Worm (Caenorhabditis elegans) whole organism, young adult: ENCODE measurements around the gene lbp-9.
A peak's percentile ranks its signal among the peaks of the same experiment; 100 is the strongest.

Experiments
- B0019.2 ChIP-seq: fragments of 200-800 bp; sonication (Bioruptor generic); conservative IDR thresholded peaks from 2 replicates; pipeline ENCODE4 v1.3.6; 2022; ENCODE audit warnings: missing genetic modification reagents, missing genetic modification characterization, missing compliant biosample characterization
- B0261.1 ChIP-seq: sonication (generic microtip); optimal IDR thresholded peaks from 2 replicates; lab custom pipeline; 2016; ENCODE audit warnings: mild to moderate bottlenecking, missing genetic modification characterization, moderate library complexity, missing compliant biosample characterization
- C17E4.6 ChIP-seq: fragments of 200-800 bp; sonication (Bioruptor generic); IDR thresholded peaks from 2 replicates; pipeline ENCODE4 v1.3.6; 2022; ENCODE audit warnings: missing genetic modification reagents, missing genetic modification characterization, missing compliant biosample characterization
- D2030.7 ChIP-seq: fragments of 200-800 bp; sonication (Bioruptor generic); IDR thresholded peaks from 2 replicates; pipeline ENCODE4 v1.3.6; 2022; ENCODE audit warnings: missing genetic modification reagents, missing genetic modification characterization, missing compliant biosample characterization
- F10E7.11 ChIP-seq: sonication (generic microtip); optimal IDR thresholded peaks from 2 replicates; lab custom pipeline; 2017; ENCODE audit warnings: mild to moderate bottlenecking, missing genetic modification characterization, moderate library complexity, missing compliant biosample characterization
- F22D6.2 ChIP-seq: sonication (generic microtip); optimal IDR thresholded peaks from 2 replicates; lab custom pipeline; 2016; ENCODE audit warnings: mild to moderate bottlenecking, missing genetic modification characterization, missing compliant biosample characterization
- F37B4.10 ChIP-seq: fragments of 200-800 bp; sonication (Bioruptor generic); IDR thresholded peaks from 2 replicates; pipeline ENCODE4 v1.3.6; 2022; ENCODE audit warnings: missing genetic modification characterization, missing compliant biosample characterization
- F49E8.2 ChIP-seq: sonication (generic microtip); optimal IDR thresholded peaks from 3 replicates; lab custom pipeline; 2017; ENCODE audit warnings: missing genetic modification characterization, mild to moderate bottlenecking, missing compliant biosample characterization, antibody characterized with exemption, moderate library complexity; ENCODE audit not compliant: insufficient read depth
- F57C9.4 ChIP-seq: sonication (generic microtip); optimal IDR thresholded peaks from 2 replicates; lab custom pipeline; 2017; ENCODE audit warnings: mild to moderate bottlenecking, missing genetic modification characterization, missing compliant biosample characterization
- T07F8.4 ChIP-seq: sonication (generic microtip); optimal IDR thresholded peaks from 2 replicates; lab custom pipeline; 2016; ENCODE audit warnings: mild to moderate bottlenecking, missing genetic modification characterization, moderate library complexity, missing compliant biosample characterization
- T26A5.8 ChIP-seq: sonication (generic microtip); optimal IDR thresholded peaks from 2 replicates; lab custom pipeline; 2016; ENCODE audit warnings: missing genetic modification characterization, missing compliant biosample characterization
- Y53G8AR.9 ChIP-seq: fragments of 200-800 bp; sonication (Bioruptor generic); conservative IDR thresholded peaks from 2 replicates; pipeline ENCODE4 v1.3.6; 2022; ENCODE audit warnings: missing genetic modification reagents, missing genetic modification characterization, missing compliant biosample characterization
- Y67H2A.10 ChIP-seq: fragments of 200-800 bp; sonication (Bioruptor generic); conservative IDR thresholded peaks from 2 replicates; pipeline ENCODE4 v1.3.6; 2022; ENCODE audit warnings: missing genetic modification reagents, missing genetic modification characterization, missing compliant biosample characterization
- aptf-3 ChIP-seq: fragments of 200-800 bp; sonication (Bioruptor generic); IDR thresholded peaks from 2 replicates; pipeline ENCODE4 v1.3.6; 2022; ENCODE audit warnings: missing genetic modification characterization, missing compliant biosample characterization
- attf-5 ChIP-seq: fragments of 200-800 bp; sonication (Bioruptor generic); optimal IDR thresholded peaks from 2 replicates; lab custom pipeline; 2018; ENCODE audit warnings: mild to moderate bottlenecking, missing genetic modification characterization, missing compliant biosample characterization
- bed-1 ChIP-seq: fragments of 200-800 bp; sonication (Bioruptor generic); IDR thresholded peaks from 2 replicates; pipeline ENCODE4 v1.3.6; 2022; ENCODE audit warnings: missing genetic modification reagents, missing genetic modification characterization, missing compliant biosample characterization
- ceh-91 ChIP-seq: fragments of 200-800 bp; sonication (Bioruptor generic); IDR thresholded peaks from 2 replicates; pipeline ENCODE4 v1.3.6; 2022; ENCODE audit warnings: missing genetic modification reagents, missing genetic modification characterization, missing compliant biosample characterization
- dox-1 ChIP-seq: fragments of 200-800 bp; sonication (Bioruptor generic); IDR thresholded peaks from 2 replicates; pipeline ENCODE4 v1.3.6; 2022; ENCODE audit warnings: missing genetic modification reagents, missing genetic modification characterization, missing compliant biosample characterization
- dpff-1 ChIP-seq: sonication (generic microtip); optimal IDR thresholded peaks from 2 replicates; lab custom pipeline; 2017; ENCODE audit warnings: mild to moderate bottlenecking, missing genetic modification characterization, missing compliant biosample characterization
- efl-1 ChIP-seq: fragments of 150-350 bp; optimal IDR thresholded peaks from 2 replicates; lab custom pipeline; 2014; ENCODE audit warnings: missing biosample characterization, missing genetic modification reagents, missing genetic modification characterization
- egrh-3 ChIP-seq: fragments of 200-800 bp; sonication (Bioruptor generic); IDR thresholded peaks from 2 replicates; pipeline ENCODE4 v1.3.6; 2022; ENCODE audit warnings: missing genetic modification reagents, missing genetic modification characterization, missing compliant biosample characterization
- gei-17 ChIP-seq: fragments of 200-800 bp; sonication (Bioruptor generic); optimal IDR thresholded peaks from 2 replicates; lab custom pipeline; 2018; ENCODE audit warnings: mild to moderate bottlenecking, missing genetic modification characterization, missing compliant biosample characterization
- hlh-12 ChIP-seq: sonication (generic microtip); optimal IDR thresholded peaks from 2 replicates; lab custom pipeline; 2016; ENCODE audit warnings: missing genetic modification characterization, missing compliant biosample characterization
- hlh-26 ChIP-seq: fragments of 200-800 bp; sonication (Bioruptor generic); conservative IDR thresholded peaks from 2 replicates; pipeline ENCODE4 v1.3.6; 2022; ENCODE audit warnings: missing genetic modification reagents, missing genetic modification characterization, missing compliant biosample characterization
- hmg-1.2 ChIP-seq: fragments of 200-800 bp; sonication (Bioruptor generic); IDR thresholded peaks from 2 replicates; pipeline ENCODE4 v1.3.6; 2022; ENCODE audit warnings: missing genetic modification reagents, missing genetic modification characterization, missing compliant biosample characterization
- hmg-20 ChIP-seq: fragments of 200-800 bp; sonication (Bioruptor generic); IDR thresholded peaks from 2 replicates; pipeline ENCODE4 v1.3.6; 2022; ENCODE audit warnings: missing genetic modification reagents, missing genetic modification characterization, missing compliant biosample characterization
- hsf-1 ChIP-seq: fragments of 200-800 bp; sonication (Bioruptor generic); IDR thresholded peaks from 2 replicates; pipeline ENCODE4 v1.3.6; 2022; ENCODE audit warnings: missing genetic modification reagents, missing genetic modification characterization, missing compliant biosample characterization
- let-607 ChIP-seq, 2 experiments: fragments of 200-800 bp in 1 of 2; sonication (Bioruptor generic) in 1 of 2; sonication (generic microtip) in 1 of 2; optimal IDR thresholded peaks; 2 replicates each; lab custom pipeline; 2016 to 2018; ENCODE audit warnings: mild to moderate bottlenecking in 2 of 2, missing compliant biosample characterization in 2 of 2, missing genetic modification characterization in 2 of 2, moderate library complexity in 2 of 2, missing genotype in 1 of 2
- lin-35 ChIP-seq, 3 experiments: fragments of 150-350 bp in 2 of 3; sonication (generic microtip) in 1 of 3; optimal IDR thresholded peaks; 2 replicates each; lab custom pipeline; 2014 to 2018; ENCODE audit warnings: missing biosample characterization in 3 of 3, missing genetic modification characterization in 3 of 3, missing genetic modification reagents in 3 of 3
- madf-10 ChIP-seq: sonication (generic microtip); optimal IDR thresholded peaks from 2 replicates; lab custom pipeline; 2016; ENCODE audit warnings: mild to moderate bottlenecking, missing genetic modification characterization, missing compliant biosample characterization
- madf-8 ChIP-seq: fragments of 200-800 bp; sonication (Bioruptor generic); conservative IDR thresholded peaks from 2 replicates; pipeline ENCODE4 v1.3.6; 2022; ENCODE audit warnings: missing genetic modification reagents, missing genetic modification characterization, missing compliant biosample characterization
- nfya-1 ChIP-seq: sonication (generic microtip); optimal IDR thresholded peaks from 2 replicates; lab custom pipeline; 2017; ENCODE audit warnings: antibody characterized with exemption, missing compliant biosample characterization, missing genetic modification characterization, borderline replicate concordance; ENCODE audit not compliant: insufficient read depth
- nhr-179 ChIP-seq: sonication (generic microtip); optimal IDR thresholded peaks from 2 replicates; lab custom pipeline; 2016; ENCODE audit warnings: mild to moderate bottlenecking, missing genetic modification characterization, missing compliant biosample characterization
- pbrm-1 ChIP-seq: fragments of 200-800 bp; sonication (Bioruptor generic); IDR thresholded peaks from 2 replicates; pipeline ENCODE4 v1.3.6; 2022; ENCODE audit warnings: missing genetic modification reagents, missing genetic modification characterization, missing compliant biosample characterization
- pha-4 ChIP-seq: fragments of 150-350 bp; sonication (generic microtip); optimal IDR thresholded peaks from 2 replicates; lab custom pipeline; 2014; ENCODE audit warnings: missing biosample characterization, missing genetic modification reagents, missing genetic modification characterization
- rcor-1 ChIP-seq: fragments of 200-800 bp; sonication (Bioruptor generic); IDR thresholded peaks from 2 replicates; pipeline ENCODE4 v1.3.6; 2022; ENCODE audit warnings: missing genetic modification reagents, missing genetic modification characterization, missing compliant biosample characterization
- repo-1 ChIP-seq: sonication (generic microtip); optimal IDR thresholded peaks from 2 replicates; lab custom pipeline; 2017; ENCODE audit warnings: mild to moderate bottlenecking, missing genetic modification characterization, missing compliant biosample characterization
- rpc-1 ChIP-seq, 2 experiments: fragments of 150-350 bp in 1 of 2; sonication (generic microtip) in 1 of 2; optimal IDR thresholded peaks; 2 replicates each; lab custom pipeline; 2014 to 2018; ENCODE audit warnings: missing biosample characterization in 1 of 2, missing genetic modification characterization in 1 of 2, missing genetic modification reagents in 1 of 2, missing genotype in 1 of 2
- sdz-38 ChIP-seq: sonication (generic microtip); optimal IDR thresholded peaks from 2 replicates; lab custom pipeline; 2016; ENCODE audit warnings: missing genotype, missing genetic modification characterization, missing compliant biosample characterization
- snpc-1.1 ChIP-seq: sonication (generic microtip); optimal IDR thresholded peaks from 2 replicates; lab custom pipeline; 2017; ENCODE audit warnings: missing genetic modification characterization, mild to moderate bottlenecking, missing compliant biosample characterization, antibody characterized with exemption, moderate library complexity, missing genotype, missing genetic modification reagents; ENCODE audit not compliant: insufficient read depth
- snpc-3.4 ChIP-seq: sonication (generic microtip); optimal IDR thresholded peaks from 2 replicates; lab custom pipeline; 2017; ENCODE audit warnings: missing genetic modification characterization, mild to moderate bottlenecking, missing compliant biosample characterization, antibody characterized with exemption, moderate library complexity, missing genotype, missing genetic modification reagents
- snpc-4 ChIP-seq, 5 experiments: fragments of 150-350 bp in 1 of 5; sonication (generic microtip) in 4 of 5; optimal IDR thresholded peaks; 2 replicates each; lab custom pipeline; 2014 to 2018; ENCODE audit warnings: missing genetic modification characterization in 5 of 5, missing biosample characterization in 3 of 5, antibody characterized with exemption in 2 of 5, mild to moderate bottlenecking in 2 of 5, missing compliant biosample characterization in 2 of 5, missing genotype in 2 of 5, moderate library complexity in 2 of 5, missing genetic modification reagents in 1 of 5
- tbx-9 ChIP-seq: sonication (generic microtip); optimal IDR thresholded peaks from 2 replicates; lab custom pipeline; 2016; ENCODE audit warnings: borderline replicate concordance, missing genetic modification characterization, inconsistent platforms, missing compliant biosample characterization
- unc-62 ChIP-seq: fragments of 150-350 bp; optimal IDR thresholded peaks from 2 replicates; lab custom pipeline; 2014; ENCODE audit warnings: missing biosample characterization, missing genetic modification reagents, missing genetic modification characterization
- xnd-1 ChIP-seq: sonication (generic microtip); optimal IDR thresholded peaks from 2 replicates; lab custom pipeline; 2016; ENCODE audit warnings: missing genotype, missing genetic modification reagents, missing genetic modification characterization, missing compliant biosample characterization
- ztf-18 ChIP-seq: sonication (generic microtip); optimal IDR thresholded peaks from 2 replicates; lab custom pipeline; 2016; ENCODE audit warnings: missing genotype, mild to moderate bottlenecking, missing genetic modification characterization, missing compliant biosample characterization
- ztf-3 ChIP-seq: fragments of 200-800 bp; sonication (Bioruptor generic); optimal IDR thresholded peaks from 2 replicates; lab custom pipeline; 2018; ENCODE audit warnings: mild to moderate bottlenecking, missing genetic modification characterization, missing compliant biosample characterization

The lbp-9 gene

ce11 chrV:2067419-2067818 lies 830 bp upstream of the lbp-9 start (continued):
- TF ChIP-seq snpc-4 (GFP tag; optimal IDR thresholded peaks at IDR 0.05; lab: Kevin White, UChicago) (peak; percentile 4), snpc-4 (tag; optimal IDR thresholded peaks at IDR 0.05; lab: Kevin White, UChicago) (no peak), unc-62 (GFP tag; lab: Kevin White, UChicago) (no peak), F49E8.2 (tag; lab: Kevin White, UChicago) (peak; percentile 51), D2030.7 (GFP tag; lab: Robert Waterston, UW) (peak; percentile 88), nfya-1 (no peak), hmg-1.2 (GFP tag; lab: Robert Waterston, UW) (peak; percentile 33; the same call in 1 of the 2 replicates), ztf-3 (GFP tag; lab: Kevin White, UChicago) (no peak), repo-1 (tag; lab: Kevin White, UChicago) (no peak), lin-35 (GFP tag; optimal IDR thresholded peaks at IDR 0.05; lab: Kevin White, UChicago) (no peak), snpc-3.4 (tag; lab: Kevin White, UChicago) (peak; percentile 68), ceh-91 (GFP tag; lab: Robert Waterston, UW) (peak; percentile 90), B0261.1 (no peak), tbx-9 (tag; lab: Kevin White, UChicago) (no peak), hmg-20 (GFP tag; lab: Robert Waterston, UW) (no peak), nhr-179 (tag; lab: Kevin White, UChicago) (no peak), F10E7.11 (tag; lab: Kevin White, UChicago) (no peak), aptf-3 (GFP tag; lab: Robert Waterston, UW) (no peak), F57C9.4 (tag; lab: Kevin White, UChicago) (no peak), hlh-26 (no peak), pbrm-1 (GFP tag; lab: Robert Waterston, UW) (peak; percentile 65), ztf-18 (tag; lab: Kevin White, UChicago) (no peak), rpc-1 (optimal IDR thresholded peaks at IDR 0.05; lab: Kevin White, UChicago) (no peak), rpc-1 (tag; optimal IDR thresholded peaks at IDR 0.05; lab: Kevin White, UChicago) (no peak), C17E4.6 (GFP tag; lab: Robert Waterston, UW) (peak; percentile 68; the same call in 1 of the 2 replicates), dpff-1 (tag; lab: Kevin White, UChicago) (no peak), F22D6.2 (tag; lab: Kevin White, UChicago) (no peak), F37B4.10 (GFP tag; lab: Robert Waterston, UW) (no peak), hlh-12 (no peak), bed-1 (GFP tag; lab: Robert Waterston, UW) (no peak), egrh-3 (GFP tag; lab: Robert Waterston, UW) (no peak), B0019.2 (GFP tag; lab: Robert Waterston, UW) (peak; percentile 55; the same call in 1 of the 2 replicates), snpc-1.1 (tag; lab: Kevin White, UChicago) (peak; percentile 31), pha-4 (no peak), Y67H2A.10 (0 out of 2 replicates have a peak, but pooled peaks have one; percentile 30), attf-5 (GFP tag; lab: Kevin White, UChicago) (no peak), let-607 (tag; optimal IDR thresholded peaks at IDR 0.05; lab: Kevin White, UChicago) (peak in 1 of 2 experiments; percentile 63), Y53G8AR.9 (GFP tag; lab: Robert Waterston, UW) (no peak), madf-10 (tag; lab: Kevin White, UChicago) (no peak), T26A5.8 (tag; lab: Kevin White, UChicago) (no peak), gei-17 (no peak), xnd-1 (tag; lab: Kevin White, UChicago) (peak; percentile 52), dox-1 (GFP tag; lab: Robert Waterston, UW) (peak; percentile 6; the same call in 1 of the 2 replicates), rcor-1 (GFP tag; lab: Robert Waterston, UW) (0 out of 2 replicates have a peak, but pooled peaks have one; percentile 8), efl-1 (GFP tag; lab: Kevin White, UChicago) (peak; percentile 89), madf-8 (GFP tag; lab: Robert Waterston, UW) (peak; percentile 72), T07F8.4 (no peak), hsf-1 (no peak), sdz-38 (tag; lab: Kevin White, UChicago) (no peak)
